Fruit fly (Drosophila melanogaster): ENCODE measurements around the gene CG40006.
"Not testable (repeated sequence)": the region's sequence is repeated elsewhere in the genome, so short reads cannot be mapped to it uniquely, and the experiment has no call there.

CG40006 gene

dm6 chr2L:22756281-22756680, at the start of gene CG40006:
CG40006 (minus strand) TSS chr2L:22756349.
- TF ChIP-seq Myc (optimal IDR thresholded peaks at IDR 0.05) (no peak), Sin3A (optimal IDR thresholded peaks at IDR 0.05) (no peak), insv (optimal IDR thresholded peaks at IDR 0.05) (no peak)

DNA sequence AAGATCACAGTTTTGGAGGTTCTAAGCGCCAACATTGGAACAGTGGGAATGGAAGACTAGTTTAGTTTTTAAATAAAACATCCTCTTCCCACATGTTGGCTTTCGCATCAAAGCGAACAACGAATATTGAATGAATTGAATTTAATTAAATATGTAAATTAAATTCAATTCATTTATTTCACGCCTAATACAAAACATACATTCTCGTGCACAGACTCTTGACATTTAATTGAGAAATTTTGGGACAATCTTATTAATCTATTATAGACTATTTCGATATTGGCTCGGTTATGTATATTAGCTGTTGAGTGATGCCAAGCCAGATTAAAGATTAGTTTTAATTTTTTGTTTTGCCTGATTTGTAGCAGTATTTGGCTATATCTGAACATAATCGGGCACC, 42.1 kb upstream of the CG40006 start, which contains the start of gene CG40439:
Gene CG40439, minus strand, starts transcription at position 8 of the 400 bp plus-strand sequence.
- not testable (repeated sequence) for TF ChIP-seq insv, ttk, Sin3A (optimal IDR thresholded peaks at IDR 0.05)

dm6 chr2L:22758159-22758558, 2.0 kb upstream of the CG40006 start:
- TF ChIP-seq insv (optimal IDR thresholded peaks at IDR 0.05) (no peak), ttk (optimal IDR thresholded peaks at IDR 0.05) (no peak), Sin3A (optimal IDR thresholded peaks at IDR 0.05) (no peak), h (optimal IDR thresholded peaks at IDR 0.05) (no peak), psq (optimal IDR thresholded peaks at IDR 0.05) (no peak), Myc (optimal IDR thresholded peaks at IDR 0.05) (no peak)

DNA sequence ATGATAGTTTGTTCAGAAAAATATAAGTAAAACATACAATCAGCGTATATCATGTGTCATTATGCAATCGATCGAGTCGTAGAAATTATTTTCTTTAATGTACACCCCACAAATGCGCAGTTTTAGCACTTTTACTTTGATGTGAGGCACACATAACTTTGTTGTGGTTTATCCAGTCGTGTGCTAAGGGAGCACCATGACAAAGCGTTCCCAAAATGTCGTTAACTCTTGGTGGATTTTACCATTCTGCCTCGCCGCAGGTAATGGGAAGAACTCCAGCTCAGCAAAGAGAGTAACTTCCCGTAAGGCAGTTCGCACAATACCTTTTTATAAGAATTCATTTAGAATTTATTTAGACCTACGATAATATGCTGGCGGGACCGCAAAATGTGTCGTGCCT, 19.1 kb downstream of the CG40006 start:
- TF ChIP-seq Sin3A (optimal IDR thresholded peaks at IDR 0.05) (no peak), h (optimal IDR thresholded peaks at IDR 0.05) (no peak), ttk (optimal IDR thresholded peaks at IDR 0.05) (no peak), psq (optimal IDR thresholded peaks at IDR 0.05) (no peak), insv (optimal IDR thresholded peaks at IDR 0.05) (no peak), Myc (optimal IDR thresholded peaks at IDR 0.05) (no peak)

dm6 chr2L:22578920-22579548, 177.1 kb downstream of the CG40006 start, which contains the start of gene Slmap:
Slmap (plus strand) TSS chr2L:22579072.
- TF ChIP-seq insv (optimal IDR thresholded peaks at IDR 0.05) (no peak), Myc (optimal IDR thresholded peaks at IDR 0.05) (no peak), ttk (optimal IDR thresholded peaks at IDR 0.05) (no peak), psq (optimal IDR thresholded peaks at IDR 0.05) (no peak), h (optimal IDR thresholded peaks at IDR 0.05) (no peak), Sin3A (optimal IDR thresholded peaks at IDR 0.05) (no peak)

- no peak for TF ChIP-seq h (optimal IDR thresholded peaks at IDR 0.05)
- no peak for TF ChIP-seq Myc (optimal IDR thresholded peaks at IDR 0.05)
- TF ChIP-seq insv (optimal IDR thresholded peaks at IDR 0.05) = no peak
- no peak for TF ChIP-seq psq (optimal IDR thresholded peaks at IDR 0.05)
Measured at dm6 chr2L:22577875-22578274, 178.3 kb downstream of the CG40006 start.

DNA sequence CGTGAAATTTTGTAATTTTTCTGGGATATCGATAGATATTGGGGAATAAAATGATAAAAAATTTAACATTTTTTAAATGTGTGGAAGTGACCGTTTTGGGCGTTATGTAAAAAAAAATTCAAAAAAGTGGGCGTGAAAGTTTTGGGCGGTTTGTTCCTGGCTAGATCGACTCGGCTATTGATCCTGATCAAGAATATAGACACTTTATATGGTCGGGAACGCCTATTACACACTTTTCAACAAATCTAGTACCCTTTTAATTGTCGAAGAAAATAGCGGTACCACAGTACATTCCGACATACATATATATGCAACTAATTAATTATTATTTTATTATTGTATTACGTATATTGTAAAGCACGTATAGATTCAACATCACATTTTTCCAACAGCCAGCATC, 180.8 kb downstream of the CG40006 start:
- TF ChIP-seq psq (optimal IDR thresholded peaks at IDR 0.05) (no peak), Myc (optimal IDR thresholded peaks at IDR 0.05) (no peak), insv (optimal IDR thresholded peaks at IDR 0.05) (no peak), Sin3A (optimal IDR thresholded peaks at IDR 0.05) (no peak), ttk (optimal IDR thresholded peaks at IDR 0.05) (no peak), h (optimal IDR thresholded peaks at IDR 0.05) (no peak)

dm6 chr2L:22574314-22574713, 181.8 kb downstream of the CG40006 start:
- TF ChIP-seq ttk (optimal IDR thresholded peaks at IDR 0.05) = no peak
- no peak for TF ChIP-seq h (optimal IDR thresholded peaks at IDR 0.05)

All from Kc167 (cell line).